Fruit fly (Drosophila melanogaster) whole organism, embryonic: ENCODE measurements around the gene CG42307.

Experiments used
- Asciz ChIP-seq: fragments of 200-800 bp; sonication (Bioruptor generic); optimal IDR thresholded peaks from 2 replicates; lab custom pipeline; 2017; ENCODE audit warnings: missing biosample characterization, mild to moderate bottlenecking, missing genetic modification characterization, missing genetic modification reagents
- C15 ChIP-seq: fragments of 200-800 bp; sonication (Bioruptor generic); IDR thresholded peaks from 3 replicates; pipeline ENCODE4 v1.3.6; 2022; ENCODE audit warnings: missing biosample characterization, missing genetic modification characterization
- CG10147 ChIP-seq: fragments of 200-800 bp; sonication (Bioruptor generic); optimal IDR thresholded peaks from 2 replicates; lab custom pipeline; 2019; ENCODE audit warnings: missing biosample characterization, mild to moderate bottlenecking, missing genetic modification characterization, moderate library complexity
- CG11456 ChIP-seq: fragments of 200-800 bp; sonication (Bioruptor generic); IDR thresholded peaks from 3 replicates; pipeline ENCODE4 v1.3.6; 2022; ENCODE audit warnings: missing biosample characterization, missing genetic modification characterization
- CG12219 ChIP-seq: fragments of 200-800 bp; sonication (Bioruptor generic); optimal IDR thresholded peaks from 3 replicates; lab custom pipeline; 2018; ENCODE audit warnings: missing biosample characterization, mild to moderate bottlenecking, missing genetic modification characterization
- CG12391 ChIP-seq: fragments of 200-800 bp; sonication (Bioruptor generic); optimal IDR thresholded peaks from 3 replicates; lab custom pipeline; 2018; ENCODE audit warnings: missing biosample characterization, mild to moderate bottlenecking, missing genetic modification characterization, moderate library complexity
- CG12769 ChIP-seq: fragments of 200-800 bp; sonication (Bioruptor generic); optimal IDR thresholded peaks from 2 replicates; lab custom pipeline; 2019; ENCODE audit warnings: missing biosample characterization, mild to moderate bottlenecking, missing genetic modification characterization, moderate library complexity
- CG12942 ChIP-seq: fragments of 200-800 bp; sonication (Bioruptor generic); optimal IDR thresholded peaks from 3 replicates; lab custom pipeline; 2016; ENCODE audit warnings: missing biosample characterization, missing genetic modification characterization
- CG14710 ChIP-seq: fragments of 200-800 bp; sonication (Bioruptor generic); optimal IDR thresholded peaks from 3 replicates; lab custom pipeline; 2019; ENCODE audit warnings: missing biosample characterization, mild to moderate bottlenecking, missing genetic modification characterization, moderate library complexity
- CG16863 ChIP-seq: fragments of 200-800 bp; sonication (Bioruptor generic); optimal IDR thresholded peaks from 3 replicates; lab custom pipeline; 2016; ENCODE audit warnings: missing biosample characterization, missing genetic modification characterization
- CG17912 ChIP-seq: fragments of 200-800 bp; sonication (Bioruptor generic); optimal IDR thresholded peaks from 2 replicates; lab custom pipeline; 2018; ENCODE audit warnings: missing biosample characterization, mild to moderate bottlenecking, missing genetic modification characterization
- CG18011 ChIP-seq: fragments of 200-800 bp; sonication (Bioruptor generic); optimal IDR thresholded peaks from 2 replicates; lab custom pipeline; 2017; ENCODE audit warnings: missing biosample characterization, missing genetic modification characterization, mild to moderate bottlenecking, moderate library complexity, missing genotype
- CG18764 ChIP-seq: fragments of 200-800 bp; sonication (Bioruptor generic); optimal IDR thresholded peaks from 3 replicates; lab custom pipeline; 2016; ENCODE audit warnings: missing biosample characterization, missing genetic modification characterization
- CG3065 ChIP-seq: fragments of 200-800 bp; sonication (Bioruptor generic); optimal IDR thresholded peaks from 2 replicates; lab custom pipeline; 2016; ENCODE audit warnings: missing biosample characterization, missing genetic modification characterization
- CG3281 ChIP-seq: fragments of 200-800 bp; sonication (Bioruptor generic); optimal IDR thresholded peaks from 3 replicates; lab custom pipeline; 2017; ENCODE audit warnings: missing biosample characterization, mild to moderate bottlenecking, missing genetic modification characterization
- CG34422 ChIP-seq: fragments of 200-800 bp; sonication (Bioruptor generic); IDR thresholded peaks from 3 replicates; pipeline ENCODE4 v1.3.6; 2022; ENCODE audit warnings: missing biosample characterization, missing genetic modification characterization
- CG8089 ChIP-seq: fragments of 200-800 bp; sonication (Bioruptor generic); optimal IDR thresholded peaks from 3 replicates; lab custom pipeline; 2016; ENCODE audit warnings: missing biosample characterization, missing genetic modification characterization
- CG9437 ChIP-seq: fragments of 200-800 bp; sonication (Bioruptor generic); optimal IDR thresholded peaks from 2 replicates; lab custom pipeline; 2018; ENCODE audit warnings: missing biosample characterization, mild to moderate bottlenecking, missing genetic modification characterization
- CG9876 ChIP-seq: fragments of 200-800 bp; sonication (Bioruptor generic); optimal IDR thresholded peaks from 2 replicates; lab custom pipeline; 2016; ENCODE audit warnings: missing biosample characterization, missing genetic modification characterization
- Dad ChIP-seq: fragments of 200-800 bp; sonication (Bioruptor generic); optimal IDR thresholded peaks from 3 replicates; lab custom pipeline; 2016; ENCODE audit warnings: missing biosample characterization, missing genetic modification characterization
- Eip74EF ChIP-seq, 2 experiments: fragments of 200-800 bp in 1 of 2; fragments of >200 bp in 1 of 2; sonication (Bioruptor generic) in 1 of 2; optimal IDR thresholded peaks; 2 replicates each; lab custom pipeline; 2017 to 2019; ENCODE audit warnings: missing biosample characterization in 2 of 2, missing genetic modification characterization in 2 of 2, mild to moderate bottlenecking in 1 of 2, moderate library complexity in 1 of 2
- Gsc ChIP-seq: fragments of 200-800 bp; sonication (Bioruptor generic); IDR thresholded peaks from 2 replicates; pipeline ENCODE4 v1.3.6; 2022; ENCODE audit warnings: missing biosample characterization, missing genetic modification characterization
- H15 ChIP-seq: fragments of 200-800 bp; sonication (Bioruptor generic); IDR thresholded peaks from 3 replicates; pipeline ENCODE4 v1.3.6; 2022; ENCODE audit warnings: missing biosample characterization, missing genetic modification characterization
- Jarid2 ChIP-seq: fragments of 200-800 bp; sonication (Bioruptor generic); optimal IDR thresholded peaks from 3 replicates; lab custom pipeline; 2017; ENCODE audit warnings: mild to moderate bottlenecking, missing biosample characterization, missing genetic modification reagents, missing genetic modification characterization
- Kr ChIP-seq: fragments of 200-800 bp; sonication (Bioruptor generic); optimal IDR thresholded peaks from 2 replicates; lab custom pipeline; 2017; ENCODE audit warnings: missing biosample characterization, mild to moderate bottlenecking, missing genetic modification characterization
- Lim3 ChIP-seq: fragments of 200-800 bp; sonication (Bioruptor generic); IDR thresholded peaks from 2 replicates; pipeline ENCODE4 v1.3.6; 2022; ENCODE audit warnings: missing biosample characterization, missing genetic modification characterization
- Optix ChIP-seq: fragments of 200-800 bp; sonication (Bioruptor generic); IDR thresholded peaks from 3 replicates; pipeline ENCODE4 v1.3.6; 2022; ENCODE audit warnings: missing biosample characterization, missing genetic modification characterization
- Ptx1 ChIP-seq: fragments of 200-800 bp; sonication (Bioruptor generic); IDR thresholded peaks from 2 replicates; pipeline ENCODE4 v1.3.6; 2022; ENCODE audit warnings: missing biosample characterization, missing genetic modification characterization
- Rx ChIP-seq: fragments of 200-800 bp; sonication (Bioruptor generic); IDR thresholded peaks from 2 replicates; pipeline ENCODE4 v1.3.6; 2022; ENCODE audit warnings: missing biosample characterization, missing genetic modification characterization
- Sox102F ChIP-seq: fragments of 200-800 bp; sonication (Bioruptor generic); optimal IDR thresholded peaks from 2 replicates; lab custom pipeline; 2018; ENCODE audit warnings: missing biosample characterization, mild to moderate bottlenecking, missing genetic modification characterization, moderate library complexity
- ara ChIP-seq: fragments of 200-800 bp; sonication (Bioruptor generic); IDR thresholded peaks from 2 replicates; pipeline ENCODE4 v1.3.6; 2022; ENCODE audit warnings: missing biosample characterization, missing genetic modification characterization
- crol ChIP-seq: fragments of 200-800 bp; sonication (Bioruptor generic); IDR thresholded peaks from 2 replicates; pipeline ENCODE4 v1.3.6; 2022; ENCODE audit warnings: missing biosample characterization, missing genetic modification characterization
- disco-r ChIP-seq: fragments of 200-800 bp; sonication (Bioruptor generic); optimal IDR thresholded peaks from 2 replicates; lab custom pipeline; 2016; ENCODE audit warnings: missing biosample characterization, missing genetic modification characterization
- dpn ChIP-seq, 2 experiments: fragments of 200-800 bp; sonication (Bioruptor generic); optimal IDR thresholded peaks; 3 replicates each; lab custom pipeline; 2016; ENCODE audit warnings: missing biosample characterization in 2 of 2, missing genetic modification characterization in 2 of 2
- emc ChIP-seq: fragments of 200-800 bp; sonication (Bioruptor generic); optimal IDR thresholded peaks from 2 replicates; lab custom pipeline; 2016; ENCODE audit warnings: missing biosample characterization, missing genetic modification characterization
- fd102C ChIP-seq: fragments of 200-800 bp; sonication (Bioruptor generic); optimal IDR thresholded peaks from 2 replicates; lab custom pipeline; 2018; ENCODE audit warnings: missing biosample characterization, mild to moderate bottlenecking, missing genetic modification characterization, moderate library complexity
- fd64A ChIP-seq: fragments of 200-800 bp; sonication (Bioruptor generic); optimal IDR thresholded peaks from 3 replicates; lab custom pipeline; 2018; ENCODE audit warnings: missing biosample characterization, mild to moderate bottlenecking, missing genetic modification characterization
- grn ChIP-seq: fragments of 200-800 bp; sonication (Bioruptor generic); optimal IDR thresholded peaks from 3 replicates; lab custom pipeline; 2017; ENCODE audit warnings: missing biosample characterization, missing genetic modification characterization
- hkb ChIP-seq, 2 experiments: fragments of 200-800 bp in 1 of 2; fragments of >200 bp in 1 of 2; sonication (Bioruptor generic) in 1 of 2; IDR thresholded peaks in 1 of 2; optimal IDR thresholded peaks in 1 of 2; 2 replicates each; pipeline versions ENCODE4 v1.3.6 to Lab custom; 2017 to 2022; ENCODE audit warnings: missing biosample characterization in 1 of 2, missing genetic modification characterization in 1 of 2
- lbe ChIP-seq: fragments of 200-800 bp; sonication (Bioruptor generic); optimal IDR thresholded peaks from 2 replicates; lab custom pipeline; 2016; ENCODE audit warnings: missing biosample characterization, mild to moderate bottlenecking, missing genetic modification characterization
- peb ChIP-seq: fragments of 200-800 bp; sonication (Bioruptor generic); IDR thresholded peaks from 2 replicates; pipeline ENCODE4 v1.3.6; 2022; ENCODE audit warnings: missing biosample characterization, missing genetic modification characterization
- pfk ChIP-seq: fragments of 200-800 bp; sonication (Bioruptor generic); optimal IDR thresholded peaks from 2 replicates; lab custom pipeline; 2018; ENCODE audit warnings: missing biosample characterization, mild to moderate bottlenecking, missing genetic modification characterization, moderate library complexity
- phol ChIP-seq: fragments of 200-800 bp; sonication (Bioruptor generic); optimal IDR thresholded peaks from 3 replicates; lab custom pipeline; 2018; ENCODE audit warnings: missing biosample characterization, mild to moderate bottlenecking, missing genetic modification characterization, moderate library complexity
- sens-2 ChIP-seq: fragments of 200-800 bp; sonication (Bioruptor generic); IDR thresholded peaks from 2 replicates; pipeline ENCODE4 v1.3.6; 2022; ENCODE audit warnings: missing biosample characterization, missing genetic modification characterization
- seq ChIP-seq: fragments of 200-800 bp; sonication (Bioruptor generic); IDR thresholded peaks from 2 replicates; pipeline ENCODE4 v1.3.6; 2022; ENCODE audit warnings: missing biosample characterization, missing genetic modification characterization
- tgo ChIP-seq: fragments of 200-800 bp; sonication (Bioruptor generic); IDR thresholded peaks from 3 replicates; pipeline ENCODE4 v1.3.6; 2022; ENCODE audit warnings: missing biosample characterization, missing genetic modification characterization
- zen2 ChIP-seq: fragments of 200-800 bp; sonication (Bioruptor generic); IDR thresholded peaks from 3 replicates; pipeline ENCODE4 v1.3.6; 2022; ENCODE audit warnings: missing biosample characterization, missing genetic modification characterization; ENCODE audit not compliant: partially characterized antibody
- zfh2 ChIP-seq: fragments of 200-800 bp; sonication (Bioruptor generic); optimal IDR thresholded peaks from 2 replicates; lab custom pipeline; 2016; ENCODE audit warnings: missing biosample characterization, missing genetic modification characterization

CG42307 gene

DNA sequence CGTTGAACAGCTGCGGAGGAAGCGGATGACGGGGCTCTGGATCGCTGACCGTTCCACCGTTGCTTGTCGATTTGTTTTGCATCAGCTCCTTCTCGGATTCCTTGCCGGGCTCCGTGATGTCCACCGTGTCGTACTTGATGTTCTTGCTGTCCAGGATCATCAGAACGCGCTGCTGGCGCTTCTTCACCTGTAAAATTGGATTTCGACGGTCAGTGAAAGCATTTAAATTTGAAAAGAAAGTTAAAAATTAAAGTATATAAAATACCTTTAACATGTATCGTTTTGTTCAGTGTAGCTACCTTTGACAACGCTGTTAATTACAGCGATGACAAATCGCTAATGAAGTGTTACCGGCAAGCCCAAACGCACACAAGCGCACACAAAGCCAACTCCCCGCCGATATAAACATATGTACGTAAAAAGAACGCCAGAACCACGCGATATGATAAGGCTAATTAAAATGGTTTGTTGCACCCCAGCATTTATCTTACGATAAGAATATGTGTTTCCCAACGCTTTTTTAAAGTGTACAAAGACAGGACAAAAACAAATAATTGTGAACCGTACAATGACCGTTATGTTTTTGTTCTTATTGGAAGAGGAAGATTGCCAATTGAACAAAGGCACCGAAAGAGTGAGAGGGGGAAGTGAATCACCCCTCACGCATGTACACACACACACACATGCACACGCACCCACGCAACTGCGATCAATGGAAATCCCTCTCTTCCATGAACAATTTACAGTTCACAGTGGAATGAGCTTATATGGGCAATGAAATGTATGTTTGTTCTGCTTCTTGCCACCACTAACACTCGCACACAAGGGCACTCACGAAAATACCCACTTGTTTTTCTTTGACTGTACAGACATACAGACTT, 39.1 kb downstream of the CG42307 start (continued):
- TF ChIP-seq crol (peak; percentile 86; the same call in 1 of the 2 replicates), CG3065 (GFP tag; lab: Kevin White, UChicago) (no peak), tgo (GFP tag; lab: Robert Waterston, UW) (no peak; the same call in 2 of the 3 replicates), zfh2 (GFP tag; lab: Kevin White, UChicago) (no peak), CG14710 (tag; lab: Kevin White, UChicago) (no peak), CG17912 (GFP tag; lab: Kevin White, UChicago) (no peak), C15 (GFP tag; lab: Robert Waterston, UW) (no peak), sens-2 (GFP tag; lab: Robert Waterston, UW) (0 out of 2 replicates have a peak, but pooled peaks have one; percentile 17), CG12391 (peak; percentile 9), fd64A (GFP tag; lab: Kevin White, UChicago) (no peak), CG3281 (GFP tag; lab: Kevin White, UChicago) (peak; percentile 68), CG11456 (no peak), hkb (optimal IDR thresholded peaks at IDR 0.05; lab: Kevin White, UChicago) (no peak), hkb (GFP tag; IDR thresholded peaks at IDR 0.05; lab: Robert Waterston, UW) (peak; percentile 43), peb (no peak), CG10147 (GFP tag; lab: Kevin White, UChicago) (no peak), Kr (no peak), grn (GFP tag; lab: Kevin White, UChicago) (peak; percentile 50), Gsc (no peak), Rx (0 out of 2 replicates have a peak, but pooled peaks have one; percentile 9), CG8089 (GFP tag; lab: Kevin White, UChicago) (no peak), Lim3 (no peak), CG18764 (GFP tag; lab: Kevin White, UChicago) (no peak), CG16863 (no peak), lbe (GFP tag; lab: Kevin White, UChicago) (peak; percentile 30), CG12942 (peak; percentile 26), Asciz (GFP tag; lab: Kevin White, UChicago) (peak; percentile 20), seq (GFP tag; lab: Robert Waterston, UW) (no peak), Optix (0 out of 3 replicates have a peak, but pooled peaks have one; percentile 22), zen2 (no peak), ara (GFP tag; lab: Robert Waterston, UW) (0 out of 2 replicates have a peak, but pooled peaks have one; percentile 43), phol (peak; percentile 40), CG9437 (no peak), CG12219 (GFP tag; lab: Kevin White, UChicago) (peak; percentile 18), CG9876 (GFP tag; lab: Kevin White, UChicago) (no peak), disco-r (no peak), CG18011 (GFP tag; lab: Kevin White, UChicago) (no peak), Jarid2 (no peak), CG12769 (tag; lab: Kevin White, UChicago) (peak; percentile 48), CG34422 (GFP tag; lab: Robert Waterston, UW) (peak; percentile 47; the same call in 1 of the 3 replicates), Ptx1 (GFP tag; lab: Robert Waterston, UW) (0 out of 2 replicates have a peak, but pooled peaks have one; percentile 15), Dad (GFP tag; lab: Kevin White, UChicago) (no peak), Eip74EF (GFP tag; optimal IDR thresholded peaks at IDR 0.05; lab: Kevin White, UChicago) (no peak), emc (no peak), fd102C (GFP tag; lab: Kevin White, UChicago) (no peak), Sox102F (GFP tag; lab: Kevin White, UChicago) (no peak), pfk (no peak), dpn (GFP tag; optimal IDR thresholded peaks at IDR 0.05; lab: Kevin White, UChicago) (peak; percentile 7 to 18), H15 (GFP tag; lab: Robert Waterston, UW) (no peak)
